Worm (Caenorhabditis elegans) whole organism, L1 larva: ENCODE data around the gene K01D12.20.

Source experiments
- blmp-1 ChIP-seq: fragments of 150-350 bp; optimal IDR thresholded peaks from 2 replicates; lab custom pipeline; 2014; ENCODE audit warnings: missing biosample characterization, missing genetic modification characterization
- efl-1 ChIP-seq, 4 experiments: fragments of 150-350 bp; optimal IDR thresholded peaks in 3 of 4; peaks in 1 of 4; 1 replicate in 1 of 4; 2 replicates in 3 of 4; lab custom pipeline; 2014; ENCODE audit warnings: missing biosample characterization in 2 of 4, missing genetic modification characterization in 2 of 4, missing genetic modification reagents in 2 of 4
- lin-13 ChIP-seq: fragments of 150-350 bp; optimal IDR thresholded peaks from 2 replicates; lab custom pipeline; 2014; ENCODE audit warnings: missing biosample characterization, missing genetic modification reagents, missing genetic modification characterization
- lin-39 ChIP-seq: fragments of 150-350 bp; optimal IDR thresholded peaks from 2 replicates; lab custom pipeline; 2014; ENCODE audit warnings: missing biosample characterization, missing genetic modification reagents, missing genetic modification characterization
- lir-3 ChIP-seq: sonication (generic microtip); optimal IDR thresholded peaks from 2 replicates; lab custom pipeline; 2016; ENCODE audit warnings: mild to moderate bottlenecking, missing genetic modification characterization, moderate library complexity, missing compliant biosample characterization; ENCODE audit not compliant: poor library complexity
- nhr-77 ChIP-seq: fragments of 150-350 bp; optimal IDR thresholded peaks from 2 replicates; lab custom pipeline; 2014; ENCODE audit warnings: missing biosample characterization, missing genetic modification characterization
- pqm-1 ChIP-seq: sonication (generic microtip); optimal IDR thresholded peaks from 3 replicates; lab custom pipeline; 2017; ENCODE audit warnings: missing biosample characterization, missing genetic modification characterization
- sup-37 ChIP-seq: fragments of 200-800 bp; sonication (Bioruptor generic); optimal IDR thresholded peaks from 2 replicates; lab custom pipeline; 2018; ENCODE audit warnings: mild to moderate bottlenecking, missing genetic modification characterization, missing compliant biosample characterization
- tbx-2 ChIP-seq: sonication (generic microtip); optimal IDR thresholded peaks from 2 replicates; lab custom pipeline; 2016; ENCODE audit warnings: missing genetic modification characterization, missing compliant biosample characterization
- unc-130 ChIP-seq: fragments of 150-350 bp; optimal IDR thresholded peaks from 2 replicates; lab custom pipeline; 2017; ENCODE audit warnings: missing biosample characterization, missing genetic modification characterization, inconsistent platforms

DNA sequence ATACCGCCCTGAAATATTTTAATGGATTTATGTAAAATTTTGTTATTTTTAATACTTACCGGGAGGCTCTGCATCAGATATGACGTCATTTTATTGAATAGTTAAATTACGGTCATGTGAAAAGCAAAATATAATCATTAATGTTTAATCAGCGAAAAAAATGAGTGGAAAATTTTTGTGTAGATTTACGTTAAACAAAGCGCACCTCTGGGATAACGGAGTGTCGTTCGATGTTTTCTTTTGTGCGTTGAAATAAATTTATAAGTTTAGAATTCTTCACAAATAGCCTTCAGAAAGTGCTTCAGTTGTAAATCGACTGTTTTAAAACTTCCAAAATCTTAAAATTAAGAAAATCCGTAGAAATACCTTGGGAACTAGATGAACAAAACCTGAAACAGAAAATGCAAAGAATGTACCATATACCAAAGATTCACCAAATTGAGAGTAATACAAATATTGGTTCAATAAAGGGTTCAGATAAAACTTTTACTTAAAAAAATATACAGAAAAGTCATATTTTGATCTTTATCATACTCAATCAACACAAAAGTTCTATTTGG, at the start of gene K01D12.20, which contains the start of gene miga-1:
- TF ChIP-seq blmp-1, result peak; percentile 25
- TF ChIP-seq lir-3 (tag; lab: Kevin White, UChicago), result no peak
- no peak for TF ChIP-seq lin-39
- TF ChIP-seq sup-37 (GFP tag; lab: Kevin White, UChicago), result no peak
- TF ChIP-seq lin-13 (GFP tag; lab: Kevin White, UChicago), result no peak
- TF ChIP-seq unc-130 (tag; lab: Kevin White, UChicago), result no peak
- no peak for TF ChIP-seq pqm-1
- TF ChIP-seq nhr-77 (tag; lab: Kevin White, UChicago), result no peak
- peak; percentile 31 for TF ChIP-seq tbx-2 (tag; lab: Kevin White, UChicago)
- TF ChIP-seq efl-1 (optimal IDR thresholded peaks at IDR 0.05; lab: Kevin White, UChicago), result peak; percentile 31 to 60
- peak; percentile 50 to 93 for TF ChIP-seq efl-1 (GFP tag; optimal IDR thresholded peaks at IDR 0.05 in 1 of 2; lab: Kevin White, UChicago)
